Fruit fly (Drosophila melanogaster) whole organism, embryonic: ENCODE data around the gene CG14778.

Experiments used
- Bdp1 ChIP-seq: fragments of 200-800 bp; sonication (Bioruptor generic); optimal IDR thresholded peaks from 3 replicates; lab custom pipeline; 2016; ENCODE audit warnings: missing biosample characterization, missing genetic modification characterization
- Bteb2 ChIP-seq: fragments of 200-800 bp; sonication (Bioruptor generic); optimal IDR thresholded peaks from 2 replicates; lab custom pipeline; 2016; ENCODE audit warnings: missing biosample characterization, missing genetic modification characterization
- CG10267 ChIP-seq: fragments of 200-800 bp; sonication (Bioruptor generic); optimal IDR thresholded peaks from 2 replicates; lab custom pipeline; 2018; ENCODE audit warnings: missing biosample characterization, mild to moderate bottlenecking, missing genetic modification characterization, moderate library complexity
- CG11085 ChIP-seq: fragments of 200-800 bp; sonication (Bioruptor generic); IDR thresholded peaks from 2 replicates; pipeline ENCODE4 v1.3.6; 2022; ENCODE audit warnings: missing biosample characterization, missing genetic modification characterization
- CG13296 ChIP-seq: fragments of 200-800 bp; sonication (Bioruptor generic); optimal IDR thresholded peaks from 3 replicates; lab custom pipeline; 2018; ENCODE audit warnings: missing biosample characterization, mild to moderate bottlenecking, missing genetic modification characterization
- CG14050 ChIP-seq: fragments of 200-800 bp; sonication (Bioruptor generic); IDR thresholded peaks from 3 replicates; pipeline ENCODE4 v1.3.6; 2022; ENCODE audit warnings: missing biosample characterization, missing genetic modification characterization
- CG17568 ChIP-seq: fragments of 200-800 bp; sonication (Bioruptor generic); optimal IDR thresholded peaks from 2 replicates; lab custom pipeline; 2018; ENCODE audit warnings: missing biosample characterization, mild to moderate bottlenecking, missing genetic modification characterization, moderate library complexity
- CG17612 ChIP-seq: fragments of 200-800 bp; sonication (Bioruptor generic); IDR thresholded peaks from 2 replicates; pipeline ENCODE4 v1.3.6; 2022; ENCODE audit warnings: missing biosample characterization, missing genetic modification characterization
- CG2116 ChIP-seq: fragments of 200-800 bp; sonication (Bioruptor generic); optimal IDR thresholded peaks from 3 replicates; lab custom pipeline; 2018; ENCODE audit warnings: missing biosample characterization, mild to moderate bottlenecking, missing genetic modification characterization
- CG4854 ChIP-seq: fragments of 200-800 bp; sonication (Bioruptor generic); optimal IDR thresholded peaks from 2 replicates; lab custom pipeline; 2016; ENCODE audit warnings: missing biosample characterization, missing genetic modification characterization, inconsistent platforms
- CG6791 ChIP-seq: fragments of 200-800 bp; sonication (Bioruptor generic); IDR thresholded peaks from 3 replicates; pipeline ENCODE4 v1.3.6; 2022; ENCODE audit warnings: missing biosample characterization, missing genetic modification characterization; ENCODE audit not compliant: partially characterized antibody
- CG7271 ChIP-seq: fragments of 200-800 bp; sonication (Bioruptor generic); optimal IDR thresholded peaks from 2 replicates; lab custom pipeline; 2018; ENCODE audit warnings: missing biosample characterization, mild to moderate bottlenecking, missing genetic modification characterization, moderate library complexity
- CG7786 ChIP-seq: fragments of 200-800 bp; sonication (Bioruptor generic); optimal IDR thresholded peaks from 2 replicates; lab custom pipeline; 2016; ENCODE audit warnings: missing biosample characterization, missing genetic modification characterization
- CG8089 ChIP-seq: fragments of 200-800 bp; sonication (Bioruptor generic); optimal IDR thresholded peaks from 3 replicates; lab custom pipeline; 2016; ENCODE audit warnings: missing biosample characterization, missing genetic modification characterization
- CG8281 ChIP-seq: fragments of 200-800 bp; sonication (Bioruptor generic); optimal IDR thresholded peaks from 2 replicates; lab custom pipeline; 2018; ENCODE audit warnings: missing biosample characterization, mild to moderate bottlenecking, missing genetic modification characterization, moderate library complexity
- CTCF ChIP-seq: fragments of 200-800 bp; sonication (Bioruptor generic); optimal IDR thresholded peaks from 2 replicates; lab custom pipeline; 2017; ENCODE audit warnings: missing biosample characterization, mild to moderate bottlenecking, missing genetic modification characterization, moderate library complexity
- Camta ChIP-seq: fragments of 200-800 bp; sonication (Bioruptor generic); optimal IDR thresholded peaks from 2 replicates; lab custom pipeline; 2016; ENCODE audit warnings: missing biosample characterization, missing genetic modification characterization
- D19B ChIP-seq: fragments of 200-800 bp; sonication (Bioruptor generic); optimal IDR thresholded peaks from 2 replicates; lab custom pipeline; 2017; ENCODE audit warnings: missing biosample characterization, mild to moderate bottlenecking, missing genetic modification characterization
- HLHmδ ChIP-seq: fragments of 200-800 bp; sonication (Bioruptor generic); optimal IDR thresholded peaks from 2 replicates; lab custom pipeline; 2018; ENCODE audit warnings: missing biosample characterization, mild to moderate bottlenecking, missing genetic modification characterization, moderate library complexity
- Hand ChIP-seq: fragments of 200-800 bp; sonication (Bioruptor generic); optimal IDR thresholded peaks from 2 replicates; lab custom pipeline; 2017; ENCODE audit warnings: mild to moderate bottlenecking, missing biosample characterization, missing genetic modification reagents, missing genetic modification characterization
- MTF-1 ChIP-seq: fragments of 200-800 bp; sonication (Bioruptor generic); optimal IDR thresholded peaks from 2 replicates; lab custom pipeline; 2018; ENCODE audit warnings: missing biosample characterization, mild to moderate bottlenecking, missing genetic modification characterization, borderline replicate concordance
- Med ChIP-seq: fragments of 200-800 bp; sonication (Bioruptor generic); peaks from one replicate; lab custom pipeline; 2016; ENCODE audit warnings: missing biosample characterization, missing genetic modification characterization, mild to moderate bottlenecking, inconsistent platforms, moderate library complexity
- Mes4 ChIP-seq: fragments of 200-800 bp; sonication (Bioruptor generic); optimal IDR thresholded peaks from 2 replicates; lab custom pipeline; 2016; ENCODE audit warnings: missing biosample characterization, missing genetic modification characterization
- Mrtf ChIP-seq: fragments of 200-800 bp; sonication (Bioruptor generic); IDR thresholded peaks from 3 replicates; pipeline ENCODE4 v1.3.6; 2022; ENCODE audit warnings: missing biosample characterization, missing genetic modification characterization
- Rfx ChIP-seq: fragments of 200-800 bp; sonication (Bioruptor generic); IDR thresholded peaks from 2 replicates; pipeline ENCODE4 v1.3.6; 2022; ENCODE audit warnings: missing biosample characterization, missing genetic modification characterization
- Spps ChIP-seq: fragments of 200-800 bp; sonication (Bioruptor generic); optimal IDR thresholded peaks from 2 replicates; lab custom pipeline; 2018; ENCODE audit warnings: missing biosample characterization, mild to moderate bottlenecking, missing genetic modification characterization
- Sry-δ ChIP-seq: fragments of 200-800 bp; sonication (Bioruptor generic); optimal IDR thresholded peaks from 2 replicates; lab custom pipeline; 2016; ENCODE audit warnings: missing biosample characterization, missing genetic modification characterization
- Xbp1 ChIP-seq: fragments of 200-800 bp; sonication (Bioruptor generic); optimal IDR thresholded peaks from 3 replicates; lab custom pipeline; 2016; ENCODE audit warnings: missing biosample characterization, mild to moderate bottlenecking, missing genetic modification characterization
- ase ChIP-seq: fragments of 200-800 bp; sonication (Bioruptor generic); IDR thresholded peaks from 3 replicates; pipeline ENCODE4 v1.3.6; 2022; ENCODE audit warnings: missing biosample characterization, missing genetic modification characterization
- cad ChIP-seq: fragments of >200 bp; optimal IDR thresholded peaks from 2 replicates; lab custom pipeline; 2017; ENCODE audit warnings: missing biosample characterization, missing genetic modification characterization
- cg ChIP-seq: fragments of 200-800 bp; sonication (Bioruptor generic); optimal IDR thresholded peaks from 3 replicates; lab custom pipeline; 2019; ENCODE audit warnings: missing biosample characterization, mild to moderate bottlenecking, missing genetic modification characterization, moderate library complexity
- chinmo ChIP-seq: fragments of 200-800 bp; sonication (Bioruptor generic); IDR thresholded peaks from 4 replicates; pipeline ENCODE4 v1.3.6; 2022; ENCODE audit warnings: missing biosample characterization, missing genetic modification characterization; ENCODE audit not compliant: partially characterized antibody
- da ChIP-seq: fragments of 200-800 bp; sonication (Bioruptor generic); optimal IDR thresholded peaks from 2 replicates; lab custom pipeline; 2016; ENCODE audit warnings: missing biosample characterization, missing genetic modification characterization
- dati ChIP-seq: fragments of 200-800 bp; sonication (Bioruptor generic); IDR thresholded peaks from 2 replicates; pipeline ENCODE4 v1.3.6; 2022; ENCODE audit warnings: missing biosample characterization, missing genetic modification characterization
- fd96Cb ChIP-seq: fragments of 200-800 bp; sonication (Bioruptor generic); optimal IDR thresholded peaks from 2 replicates; lab custom pipeline; 2018; ENCODE audit warnings: missing biosample characterization, mild to moderate bottlenecking, missing genetic modification characterization, moderate library complexity
- fu2 ChIP-seq: fragments of 200-800 bp; sonication (Bioruptor generic); optimal IDR thresholded peaks from 2 replicates; lab custom pipeline; 2016; ENCODE audit warnings: missing biosample characterization, missing genetic modification characterization
- gsb-n ChIP-seq: fragments of 200-800 bp; sonication (Bioruptor generic); optimal IDR thresholded peaks from 3 replicates; lab custom pipeline; 2018; ENCODE audit warnings: missing biosample characterization, mild to moderate bottlenecking, missing genetic modification characterization
- jigr1 ChIP-seq: fragments of 200-800 bp; sonication (Bioruptor generic); IDR thresholded peaks from 3 replicates; pipeline ENCODE4 v1.3.6; 2022; ENCODE audit warnings: missing biosample characterization, missing genetic modification characterization
- klu ChIP-seq: fragments of 200-800 bp; sonication (Bioruptor generic); IDR thresholded peaks from 2 replicates; pipeline ENCODE4 v1.3.6; 2022; ENCODE audit warnings: missing biosample characterization, missing genetic modification characterization
- lab ChIP-seq: fragments of 200-800 bp; sonication (Bioruptor generic); optimal IDR thresholded peaks from 3 replicates; lab custom pipeline; 2017; ENCODE audit warnings: missing biosample characterization, missing genetic modification characterization, mild to moderate bottlenecking, moderate library complexity, missing genetic modification reagents
- mirr ChIP-seq: fragments of 200-800 bp; sonication (Bioruptor generic); optimal IDR thresholded peaks from 3 replicates; lab custom pipeline; 2018; ENCODE audit warnings: missing biosample characterization, mild to moderate bottlenecking, missing genetic modification characterization
- oc ChIP-seq: fragments of 200-800 bp; sonication (Bioruptor generic); optimal IDR thresholded peaks from 2 replicates; lab custom pipeline; 2018; ENCODE audit warnings: missing biosample characterization, mild to moderate bottlenecking, missing genetic modification characterization, moderate library complexity
- pan ChIP-seq, 4 experiments: fragments of >200 bp in 3 of 4; fragments of 200-800 bp in 1 of 4; sonication (Bioruptor generic) in 1 of 4; optimal IDR thresholded peaks in 3 of 4; IDR thresholded peaks in 1 of 4; 2 replicates each; pipeline versions ENCODE4 v1.3.6 to Lab custom; 2017 to 2022; ENCODE audit warnings: missing biosample characterization in 2 of 4, missing genetic modification characterization in 2 of 4, mixed read lengths in 1 of 4
- peb ChIP-seq: fragments of 200-800 bp; sonication (Bioruptor generic); IDR thresholded peaks from 2 replicates; pipeline ENCODE4 v1.3.6; 2022; ENCODE audit warnings: missing biosample characterization, missing genetic modification characterization
- pfk ChIP-seq: fragments of 200-800 bp; sonication (Bioruptor generic); optimal IDR thresholded peaks from 2 replicates; lab custom pipeline; 2018; ENCODE audit warnings: missing biosample characterization, mild to moderate bottlenecking, missing genetic modification characterization, moderate library complexity
- pum ChIP-seq: fragments of 200-800 bp; sonication (Bioruptor generic); optimal IDR thresholded peaks from 2 replicates; lab custom pipeline; 2016; ENCODE audit warnings: missing biosample characterization, missing genetic modification characterization
- ro ChIP-seq: fragments of 200-800 bp; sonication (Bioruptor generic); IDR thresholded peaks from 2 replicates; pipeline ENCODE4 v1.3.6; 2022; ENCODE audit warnings: missing biosample characterization, missing genetic modification characterization
- sim ChIP-seq: fragments of 200-800 bp; sonication (Bioruptor generic); IDR thresholded peaks from 2 replicates; pipeline ENCODE4 v1.3.6; 2022; ENCODE audit warnings: missing biosample characterization, missing genetic modification characterization
- slp2 ChIP-seq: fragments of 200-800 bp; sonication (Bioruptor generic); optimal IDR thresholded peaks from 2 replicates; lab custom pipeline; 2016; ENCODE audit warnings: missing biosample characterization, missing genetic modification characterization
- so ChIP-seq: fragments of 200-800 bp; sonication (Bioruptor generic); IDR thresholded peaks from 3 replicates; pipeline ENCODE4 v1.3.6; 2022; ENCODE audit warnings: missing biosample characterization, missing genetic modification characterization
- stwl ChIP-seq: fragments of 200-800 bp; sonication (Bioruptor generic); optimal IDR thresholded peaks from 3 replicates; lab custom pipeline; 2018; ENCODE audit warnings: missing biosample characterization, mild to moderate bottlenecking, missing genetic modification characterization, moderate library complexity
- tin ChIP-seq: fragments of 200-800 bp; sonication (Bioruptor generic); optimal IDR thresholded peaks from 3 replicates; lab custom pipeline; 2016; ENCODE audit warnings: missing biosample characterization, missing genetic modification characterization

CG14778 gene

DNA sequence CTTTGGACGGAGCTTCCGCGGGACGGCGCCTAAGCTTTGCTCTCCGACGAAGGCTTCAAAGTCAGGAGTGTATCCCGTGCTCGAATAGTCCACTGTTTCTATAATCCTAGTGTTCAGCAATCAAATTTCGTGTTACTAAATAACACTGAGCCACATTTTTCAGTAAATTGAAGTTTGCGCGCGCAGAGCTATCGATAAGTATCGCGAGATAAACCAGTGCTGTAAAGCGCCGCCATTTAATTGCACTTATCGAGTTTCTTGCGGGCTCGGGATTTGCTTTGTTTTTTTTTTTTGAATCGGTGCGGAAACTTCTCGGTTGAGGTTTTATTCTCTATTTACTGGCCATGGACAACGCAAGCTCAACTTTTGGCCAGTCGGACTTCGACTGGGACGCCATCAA, 9.6 kb downstream of the CG14778 start, which contains the start of the genes Rab27 and mei-38 (continued):
- TF ChIP-seq Bdp1 (GFP tag; lab: Kevin White, UChicago), result peak; percentile 22
- TF ChIP-seq Mrtf, result no peak
- TF ChIP-seq ase, result no peak
- no peak for TF ChIP-seq cg (GFP tag; lab: Kevin White, UChicago)
- TF ChIP-seq pfk (GFP tag; lab: Kevin White, UChicago), result no peak
- TF ChIP-seq stwl, result peak; percentile 23
- no peak for TF ChIP-seq pum (GFP tag; lab: Kevin White, UChicago)
- TF ChIP-seq mirr (GFP tag; lab: Kevin White, UChicago), result no peak
- no peak for TF ChIP-seq MTF-1 (GFP tag; lab: Kevin White, UChicago)
- no peak for TF ChIP-seq peb (GFP tag; lab: Robert Waterston, UW)
- TF ChIP-seq CG14050 (GFP tag; lab: Robert Waterston, UW), result no peak
- TF ChIP-seq CG8281 (tag; lab: Kevin White, UChicago), result no peak
- TF ChIP-seq CG6791 (GFP tag; lab: Robert Waterston, UW), result peak; percentile 74
- peak; percentile 76 for TF ChIP-seq Med (GFP tag; lab: Kevin White, UChicago)
- TF ChIP-seq CG2116 (GFP tag; lab: Kevin White, UChicago), result peak; percentile 69
- TF ChIP-seq gsb-n, result no peak
- TF ChIP-seq Bteb2 (GFP tag; lab: Kevin White, UChicago), result no peak
- peak; percentile 97 for TF ChIP-seq CG10267 (tag; lab: Kevin White, UChicago)
- TF ChIP-seq klu (GFP tag; lab: Robert Waterston, UW), result no peak
- TF ChIP-seq fd96Cb (tag; lab: Kevin White, UChicago), result no peak
- TF ChIP-seq Sry-δ, result peak; percentile 76
- TF ChIP-seq tin, result no peak
- peak; percentile 3 for TF ChIP-seq fu2 (GFP tag; lab: Kevin White, UChicago)
- peak; percentile 20 for TF ChIP-seq Xbp1 (GFP tag; lab: Kevin White, UChicago)
- TF ChIP-seq dati (GFP tag; lab: Robert Waterston, UW), result no peak
- no peak for TF ChIP-seq CG8089
- TF ChIP-seq CG11085 (GFP tag; lab: Robert Waterston, UW), result no peak
- TF ChIP-seq pan (optimal IDR thresholded peaks at IDR 0.05; lab: Kevin White, UChicago), result no peak
- TF ChIP-seq pan (GFP tag; optimal IDR thresholded peaks at IDR 0.05 in 1 of 2, IDR thresholded peaks at IDR 0.05 in 1 of 2), result peak in 1 of 2 experiments; percentile 19
- no peak for TF ChIP-seq CG17568 (GFP tag; lab: Kevin White, UChicago)
- no peak for TF ChIP-seq so
- TF ChIP-seq ro (GFP tag; lab: Robert Waterston, UW), result no peak
- TF ChIP-seq Camta (GFP tag; lab: Kevin White, UChicago), result peak; percentile 9
- no peak for TF ChIP-seq Mes4 (GFP tag; lab: Kevin White, UChicago)
- TF ChIP-seq jigr1 (GFP tag; lab: Robert Waterston, UW), result no peak
- no peak for TF ChIP-seq CTCF (GFP tag; lab: Kevin White, UChicago)
- no peak for TF ChIP-seq CG17612
- TF ChIP-seq oc (tag; lab: Kevin White, UChicago), result no peak
- no peak for TF ChIP-seq CG13296 (GFP tag; lab: Kevin White, UChicago)
- no peak for TF ChIP-seq HLHmδ (GFP tag; lab: Kevin White, UChicago)
- peak; percentile 64 for TF ChIP-seq Rfx (GFP tag; lab: Robert Waterston, UW)
- TF ChIP-seq Spps (tag; lab: Kevin White, UChicago), result no peak
- no peak for TF ChIP-seq CG7271
- TF ChIP-seq CG4854 (GFP tag; lab: Kevin White, UChicago), result no peak
- TF ChIP-seq slp2 (GFP tag; lab: Kevin White, UChicago), result no peak
- TF ChIP-seq Hand (GFP tag; lab: Kevin White, UChicago), result no peak
- peak; percentile 37 for TF ChIP-seq lab
- TF ChIP-seq chinmo, result 0 out of 4 replicates have a peak, but pooled peaks have one; percentile 61
- TF ChIP-seq da, result no peak
- no peak for TF ChIP-seq cad (GFP tag; lab: Kevin White, UChicago)
- no peak for TF ChIP-seq D19B (GFP tag; lab: Kevin White, UChicago)
- no peak for TF ChIP-seq sim
- peak; percentile 36 for TF ChIP-seq CG7786 (GFP tag; lab: Kevin White, UChicago)
